Worm (Caenorhabditis elegans): Measurements from ENCODE around the gene atg-16.2.

DNA sequence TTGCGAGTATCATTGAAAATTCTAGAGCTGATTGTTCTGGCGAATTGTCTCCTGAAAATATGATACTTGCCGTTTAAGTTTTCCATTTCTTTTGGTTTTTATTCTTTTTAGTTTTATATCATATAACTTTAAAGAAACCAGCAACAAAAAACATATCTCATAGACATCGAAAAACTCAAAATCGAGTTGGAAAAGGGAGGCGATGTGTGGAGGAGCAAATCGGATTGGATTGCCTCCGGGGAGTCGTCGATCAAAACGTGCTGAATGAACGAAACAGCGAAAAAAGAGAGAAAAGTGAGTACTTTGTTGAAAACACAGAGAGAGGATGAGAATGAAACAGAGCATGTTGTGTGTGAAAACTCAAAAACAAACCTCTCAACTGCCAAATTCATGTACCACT lies 43.9 kb upstream of the atg-16.2 start:
- no peak for TF ChIP-seq skn-1 (tag; optimal IDR thresholded peaks at IDR 0.05)
- TF ChIP-seq ama-1 (optimal IDR thresholded peaks at IDR 0.05) = no peak
- no peak for TF ChIP-seq ces-1 (GFP tag; optimal IDR thresholded peaks at IDR 0.05)
- TF ChIP-seq ztf-11 (tag; optimal IDR thresholded peaks at IDR 0.05) = no peak
- no peak for TF ChIP-seq nhr-76 (tag; optimal IDR thresholded peaks at IDR 0.05)
- TF ChIP-seq mdl-1 (tag; optimal IDR thresholded peaks at IDR 0.05) = no peak
- no peak for TF ChIP-seq elt-3 (tag; optimal IDR thresholded peaks at IDR 0.05)
- TF ChIP-seq fkh-8 (tag; optimal IDR thresholded peaks at IDR 0.05) = no peak
- TF ChIP-seq hlh-17 (GFP tag; optimal IDR thresholded peaks at IDR 0.05; ENCODE audit: borderline replicate concordance) = no peak
- TF ChIP-seq nhr-11 (tag; optimal IDR thresholded peaks at IDR 0.05) = no peak
- TF ChIP-seq pax-3 (tag; optimal IDR thresholded peaks at IDR 0.05) = no peak
- no peak for TF ChIP-seq dpl-1 (GFP tag; optimal IDR thresholded peaks at IDR 0.05)
- no peak for TF ChIP-seq egl-27 (tag; optimal IDR thresholded peaks at IDR 0.05)

Measured in whole organism, L1 larva.